Fruit fly (Drosophila melanogaster) whole organism, adult: ENCODE data around the gene 825-Oak.

ENCODE experiments used
- CG11617 ChIP-seq: fragments of 200-800 bp; sonication (Bioruptor generic); optimal IDR thresholded peaks from 2 replicates; lab custom pipeline; 2017; ENCODE audit warnings: mild to moderate bottlenecking, missing biosample characterization, missing genetic modification reagents, missing genetic modification characterization
- CG12768 ChIP-seq: fragments of 200-800 bp; sonication (Bioruptor generic); optimal IDR thresholded peaks from 2 replicates; lab custom pipeline; 2017; ENCODE audit warnings: missing biosample characterization, missing genetic modification characterization, mild to moderate bottlenecking, moderate library complexity, missing genetic modification reagents
- CG14711 ChIP-seq: fragments of 200-800 bp; sonication (Bioruptor generic); optimal IDR thresholded peaks from 2 replicates; lab custom pipeline; 2018; ENCODE audit warnings: missing biosample characterization, mild to moderate bottlenecking, missing genetic modification characterization, moderate library complexity
- CG1620 ChIP-seq: fragments of 200-800 bp; sonication (Bioruptor generic); optimal IDR thresholded peaks from 2 replicates; lab custom pipeline; 2016; ENCODE audit warnings: missing biosample characterization, missing genetic modification characterization
- CG7045 ChIP-seq: fragments of 200-800 bp; sonication (Bioruptor generic); optimal IDR thresholded peaks from 2 replicates; lab custom pipeline; 2017; ENCODE audit warnings: missing biosample characterization, mild to moderate bottlenecking, missing genetic modification characterization
- Mnt ChIP-seq: fragments of 200-800 bp; sonication (Bioruptor generic); optimal IDR thresholded peaks from 2 replicates; lab custom pipeline; 2016; ENCODE audit warnings: missing biosample characterization, mild to moderate bottlenecking, missing genetic modification characterization
- cic ChIP-seq: fragments of 200-800 bp; sonication (Bioruptor generic); optimal IDR thresholded peaks from 2 replicates; lab custom pipeline; 2017; ENCODE audit warnings: missing biosample characterization, mild to moderate bottlenecking, missing genetic modification characterization, moderate library complexity
- cnc ChIP-seq, 2 experiments: fragments of >200 bp; optimal IDR thresholded peaks; 2 replicates each; lab custom pipeline; 2017
- ovo ChIP-seq: fragments of 200-800 bp; sonication (Bioruptor generic); optimal IDR thresholded peaks from 2 replicates; lab custom pipeline; 2016; ENCODE audit warnings: missing biosample characterization, missing genetic modification characterization
- pad ChIP-seq: fragments of 200-800 bp; sonication (Bioruptor generic); optimal IDR thresholded peaks from 3 replicates; lab custom pipeline; 2017; ENCODE audit warnings: missing biosample characterization, missing genetic modification characterization, mild to moderate bottlenecking, moderate library complexity, missing genetic modification reagents
- tj ChIP-seq: fragments of 200-800 bp; sonication (Bioruptor generic); optimal IDR thresholded peaks from 3 replicates; lab custom pipeline; 2017; ENCODE audit warnings: missing biosample characterization, mild to moderate bottlenecking, missing genetic modification characterization, moderate library complexity

The 825-Oak gene

dm6 chr3L:19442239-19442638 is 29.8 kb downstream of the 825-Oak start:
- no peak for TF ChIP-seq cic (GFP tag; lab: Kevin White, UChicago)
- no peak for TF ChIP-seq CG12768 (GFP tag; lab: Kevin White, UChicago)
- no peak for TF ChIP-seq Mnt (GFP tag; lab: Kevin White, UChicago)
- TF ChIP-seq pad (GFP tag; lab: Kevin White, UChicago) = no peak
- TF ChIP-seq ovo (GFP tag; lab: Kevin White, UChicago) = no peak
- TF ChIP-seq CG1620 = no peak
- TF ChIP-seq CG11617 (GFP tag; lab: Kevin White, UChicago) = no peak
- TF ChIP-seq tj (GFP tag; lab: Kevin White, UChicago) = no peak
- TF ChIP-seq CG14711 (tag; lab: Kevin White, UChicago) = no peak
- no peak for TF ChIP-seq CG7045 (GFP tag; lab: Kevin White, UChicago)
- TF ChIP-seq cnc (optimal IDR thresholded peaks at IDR 0.05; lab: Kevin White, UChicago) = no peak
